Fruit fly (Drosophila melanogaster): Measurements from ENCODE around the gene CG13460.

- TF ChIP-seq wek (GFP tag; optimal IDR thresholded peaks at IDR 0.05) (no peak), CG17802 (tag; optimal IDR thresholded peaks at IDR 0.05) (no peak), fd3F (GFP tag; optimal IDR thresholded peaks at IDR 0.05) (no peak), cato (GFP tag; optimal IDR thresholded peaks at IDR 0.05; ENCODE audit: borderline replicate concordance) (no peak), yki (optimal IDR thresholded peaks at IDR 0.05) (peak; percentile 5)
Measured at dm6 chr3L:15089887-15090679, 28.6 kb upstream of the CG13460 start.
